Worm (Caenorhabditis elegans) whole organism, L3 larva: ENCODE measurements around the gene F02A9.7.

Experiments used
- fkh-10 ChIP-seq: sonication (generic microtip); optimal IDR thresholded peaks from 2 replicates; lab custom pipeline; 2017; ENCODE audit warnings: missing biosample characterization, missing genetic modification reagents, missing genetic modification characterization
- fos-1 ChIP-seq: fragments of 150-350 bp; optimal IDR thresholded peaks from 2 replicates; lab custom pipeline; 2014; ENCODE audit warnings: missing biosample characterization, missing genetic modification characterization
- hmg-11 ChIP-seq: sonication (generic microtip); optimal IDR thresholded peaks from 2 replicates; lab custom pipeline; 2016; ENCODE audit warnings: missing genetic modification characterization, missing compliant biosample characterization
- mdl-1 ChIP-seq: fragments of 150-350 bp; optimal IDR thresholded peaks from 2 replicates; lab custom pipeline; 2014; ENCODE audit warnings: missing biosample characterization, missing genetic modification characterization
- mml-1 ChIP-seq: fragments of 150-350 bp; sonication (generic microtip); optimal IDR thresholded peaks from 3 replicates; lab custom pipeline; 2014; ENCODE audit warnings: missing biosample characterization, missing genetic modification characterization
- nhr-25 ChIP-seq: sonication (generic microtip); optimal IDR thresholded peaks from 2 replicates; lab custom pipeline; 2017; ENCODE audit warnings: missing biosample characterization, missing genetic modification characterization
- nhr-76 ChIP-seq: fragments of 150-350 bp; sonication (generic microtip); optimal IDR thresholded peaks from 5 replicates; lab custom pipeline; 2014; ENCODE audit warnings: missing biosample characterization, missing genetic modification characterization
- pqm-1 ChIP-seq: fragments of 150-350 bp; optimal IDR thresholded peaks from 2 replicates; lab custom pipeline; 2017; ENCODE audit warnings: missing biosample characterization, missing genetic modification characterization, inconsistent platforms
- ztf-11 ChIP-seq: fragments of 150-350 bp; optimal IDR thresholded peaks from 2 replicates; lab custom pipeline; 2014; ENCODE audit warnings: missing biosample characterization, missing genetic modification characterization

ce11 chrIII:9075539-9075938, at the start of gene F02A9.7:
- TF ChIP-seq mdl-1 (tag; lab: Kevin White, UChicago) (no peak), ztf-11 (tag; lab: Kevin White, UChicago) (no peak), fkh-10 (GFP tag; lab: Kevin White, UChicago) (no peak), pqm-1 (tag; lab: Kevin White, UChicago) (no peak), hmg-11 (tag; lab: Kevin White, UChicago) (no peak), nhr-25 (tag; lab: Kevin White, UChicago) (no peak), mml-1 (tag; lab: Kevin White, UChicago) (no peak), fos-1 (tag; lab: Kevin White, UChicago) (no peak), nhr-76 (no peak)
